Fruit fly (Drosophila melanogaster): Measurements from ENCODE around the gene CG9902.

CG9902 gene

dm6 chrX:16573659-16574058 is 26.3 kb upstream of the CG9902 start (continued):
- TF ChIP-seq CG11504 (tag; optimal IDR thresholded peaks at IDR 0.05) (peak; percentile 1), gt (GFP tag; IDR thresholded peaks at IDR 0.05) (no peak), Hand (GFP tag; optimal IDR thresholded peaks at IDR 0.05) (peak; percentile 3), CG9817 (tag; optimal IDR thresholded peaks at IDR 0.05) (peak; percentile 13), sob (GFP tag; IDR thresholded peaks at IDR 0.05) (peak; percentile 61; the same call in 1 of the 2 replicates), CG9215 (GFP tag; IDR thresholded peaks at IDR 0.05) (no peak), wdn (GFP tag; IDR thresholded peaks at IDR 0.05) (no peak), Ada2b (GFP tag; IDR thresholded peaks at IDR 0.05) (no peak), eyg (GFP tag; optimal IDR thresholded peaks at IDR 0.05) (peak; percentile 44), unpg (GFP tag; optimal IDR thresholded peaks at IDR 0.05) (peak; percentile 25), gsb-n (tag; optimal IDR thresholded peaks at IDR 0.05) (no peak), insv (GFP tag; optimal IDR thresholded peaks at IDR 0.05) (no peak), ab (GFP tag; optimal IDR thresholded peaks at IDR 0.05) (no peak), CG11695 (GFP tag; IDR thresholded peaks at IDR 0.05) (0 out of 3 replicates have a peak, but pooled peaks have one; percentile 38), CG6765 (GFP tag; optimal IDR thresholded peaks at IDR 0.05) (peak; percentile 53), CG4424 (GFP tag; optimal IDR thresholded peaks at IDR 0.05) (no peak), bowl (GFP tag; IDR thresholded peaks at IDR 0.05) (no peak), CG11398 (GFP tag; optimal IDR thresholded peaks at IDR 0.05) (peak; percentile 6), bigmax (GFP tag; optimal IDR thresholded peaks at IDR 0.05) (no peak), HHEX (GFP tag; optimal IDR thresholded peaks at IDR 0.05) (peak; percentile 12), CG17359 (tag; optimal IDR thresholded peaks at IDR 0.05) (peak; percentile 20), chinmo (GFP tag; IDR thresholded peaks at IDR 0.05; ENCODE audit: partially characterized antibody) (no peak), CG4360 (GFP tag; IDR thresholded peaks at IDR 0.05) (no peak), Meics (GFP tag; optimal IDR thresholded peaks at IDR 0.05) (peak; percentile 63), MESR4 (GFP tag; optimal IDR thresholded peaks at IDR 0.05) (no peak), CG13123 (GFP tag; optimal IDR thresholded peaks at IDR 0.05) (no peak), CG17568 (GFP tag; optimal IDR thresholded peaks at IDR 0.05) (peak; percentile 71), CG10565 (GFP tag; optimal IDR thresholded peaks at IDR 0.05) (no peak), CG9727 (GFP tag; optimal IDR thresholded peaks at IDR 0.05) (peak; percentile 6), CG7745 (tag; optimal IDR thresholded peaks at IDR 0.05) (no peak), CG16815 (GFP tag; optimal IDR thresholded peaks at IDR 0.05) (no peak), cas (GFP tag; IDR thresholded peaks at IDR 0.05) (no peak), CG13296 (GFP tag; optimal IDR thresholded peaks at IDR 0.05) (peak; percentile 62), Hmx (GFP tag; optimal IDR thresholded peaks at IDR 0.05) (no peak), Lim3 (GFP tag; IDR thresholded peaks at IDR 0.05) (no peak), tgo (GFP tag; IDR thresholded peaks at IDR 0.05) (no peak), CG17361 (GFP tag; IDR thresholded peaks at IDR 0.05) (no peak), CG14014 (GFP tag; IDR thresholded peaks at IDR 0.05) (peak; percentile 55; the same call in 1 of the 2 replicates), ac (GFP tag; optimal IDR thresholded peaks at IDR 0.05) (peak; percentile 8), B-H2 (GFP tag; optimal IDR thresholded peaks at IDR 0.05) (peak; percentile 5), CG12744 (GFP tag; optimal IDR thresholded peaks at IDR 0.05) (peak; percentile 6), fd64A (GFP tag; optimal IDR thresholded peaks at IDR 0.05) (no peak), pfk (GFP tag; optimal IDR thresholded peaks at IDR 0.05) (no peak), row (GFP tag; IDR thresholded peaks at IDR 0.05) (no peak), CG10543 (GFP tag; optimal IDR thresholded peaks at IDR 0.05) (peak; percentile 10), Fer1 (GFP tag; optimal IDR thresholded peaks at IDR 0.05) (peak; percentile 75), bsh (GFP tag; optimal IDR thresholded peaks at IDR 0.05) (peak in 1 of 2 experiments; percentile 10), pnt (GFP tag; optimal IDR thresholded peaks at IDR 0.05) (peak; percentile 11)
